Fruit fly (Drosophila melanogaster): ENCODE measurements around the gene Oseg5.

Oseg5 gene

DNA sequence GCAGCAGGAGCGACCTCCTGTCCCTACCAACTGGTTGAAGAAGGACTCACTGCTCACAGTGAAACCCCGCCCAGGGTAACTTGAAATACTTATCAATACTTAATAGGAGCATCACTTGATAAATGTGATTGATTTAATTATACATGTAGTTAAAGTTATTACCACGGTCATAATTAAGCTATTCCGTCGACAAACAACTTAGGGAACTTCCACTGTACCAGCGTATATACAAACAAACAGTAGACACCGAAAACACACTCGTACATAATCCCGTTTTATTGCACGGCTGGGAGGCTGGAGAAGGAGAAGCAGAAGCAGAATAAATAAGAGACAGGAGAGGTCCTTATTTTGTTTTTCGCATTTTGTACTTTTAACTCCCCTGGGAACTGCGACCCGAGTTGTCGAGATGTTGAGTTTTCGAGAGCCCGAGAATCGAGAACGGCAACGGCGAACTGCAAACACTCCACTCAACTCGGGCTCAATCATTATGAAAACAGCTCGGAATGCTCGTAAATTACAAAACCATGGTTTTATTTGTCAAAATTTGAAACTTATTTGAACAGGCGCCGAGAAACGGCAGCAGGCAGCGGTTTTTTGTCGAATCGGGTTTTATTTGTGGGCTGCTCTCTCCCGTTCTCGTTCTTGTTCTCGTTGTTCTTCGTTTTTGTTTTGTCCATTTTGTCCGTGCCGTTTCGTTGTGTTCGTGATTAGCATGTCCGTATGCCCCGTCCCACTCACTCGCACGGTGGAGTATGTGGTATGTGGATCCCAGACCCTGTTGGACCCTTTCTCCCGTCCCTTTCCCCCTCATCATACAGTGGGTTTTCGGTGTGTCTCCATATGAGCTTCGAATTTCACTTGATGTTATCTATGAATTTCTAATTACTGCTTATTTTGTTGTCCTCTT lies 35.4 kb downstream of the Oseg5 start (continued):
- TF ChIP-seq Pdp1 (GFP tag; optimal IDR thresholded peaks at IDR 0.05) (peak; percentile 72 to 83), CG10543 (GFP tag; optimal IDR thresholded peaks at IDR 0.05) (peak; percentile 69), ERR (GFP tag; optimal IDR thresholded peaks at IDR 0.05) (peak; percentile 84), CG5245 (GFP tag; optimal IDR thresholded peaks at IDR 0.05) (peak; percentile 58), CG17328 (GFP tag; IDR thresholded peaks at IDR 0.05) (peak; percentile 47), pita (GFP tag; optimal IDR thresholded peaks at IDR 0.05) (no peak), CG7928 (GFP tag; optimal IDR thresholded peaks at IDR 0.05) (peak; percentile 47), esg (GFP tag; conservative IDR thresholded peaks at IDR 0.05) (peak; percentile 73), mam (GFP tag; optimal IDR thresholded peaks at IDR 0.05) (peak; percentile 89), CG4360 (GFP tag; IDR thresholded peaks at IDR 0.05) (peak; percentile 51; the same call in 1 of the 2 replicates), CG17186 (GFP tag; optimal IDR thresholded peaks at IDR 0.05) (no peak), peb (GFP tag; IDR thresholded peaks at IDR 0.05) (0 out of 2 replicates have a peak, but pooled peaks have one; percentile 18), ap (GFP tag; IDR thresholded peaks at IDR 0.05) (0 out of 2 replicates have a peak, but pooled peaks have one; percentile 22), BtbVII (GFP tag; optimal IDR thresholded peaks at IDR 0.05) (peak; percentile 85), Rfx (GFP tag; IDR thresholded peaks at IDR 0.05) (peak; percentile 87), bsh (GFP tag; optimal IDR thresholded peaks at IDR 0.05) (peak; percentile 63 to 72), ewg (GFP tag; optimal IDR thresholded peaks at IDR 0.05) (peak; percentile 26), CG31224 (GFP tag; IDR thresholded peaks at IDR 0.05) (peak; percentile 97), CG33557 (GFP tag; optimal IDR thresholded peaks at IDR 0.05) (no peak), sug (tag; optimal IDR thresholded peaks at IDR 0.05) (peak; percentile 71), CG2712 (tag; optimal IDR thresholded peaks at IDR 0.05) (peak; percentile 77), prd (optimal IDR thresholded peaks at IDR 0.05) (no peak), prd (GFP tag; IDR thresholded peaks at IDR 0.05) (peak; percentile 80), jumu (GFP tag; optimal IDR thresholded peaks at IDR 0.05) (peak; percentile 83), vnd (GFP tag; IDR thresholded peaks at IDR 0.05; ENCODE audit: partially characterized antibody) (no peak), Opbp (GFP tag; IDR thresholded peaks at IDR 0.05; ENCODE audit: partially characterized antibody) (no peak), H15 (GFP tag; IDR thresholded peaks at IDR 0.05) (peak; percentile 63; the same call in 2 of the 3 replicates), da (GFP tag; optimal IDR thresholded peaks at IDR 0.05) (peak; percentile 43), corto (GFP tag; optimal IDR thresholded peaks at IDR 0.05) (peak; percentile 91), CG8089 (GFP tag; optimal IDR thresholded peaks at IDR 0.05) (peak; percentile 37), CG7357 (GFP tag; IDR thresholded peaks at IDR 0.05) (peak; percentile 71; the same call in 2 of the 3 replicates), C15 (GFP tag; IDR thresholded peaks at IDR 0.05) (0 out of 3 replicates have a peak, but pooled peaks have one; percentile 26), CG3838 (GFP tag; optimal IDR thresholded peaks at IDR 0.05) (no peak), CG2875 (GFP tag; optimal IDR thresholded peaks at IDR 0.05) (no peak), CG31441 (GFP tag; IDR thresholded peaks at IDR 0.05) (peak; percentile 66; the same call in 1 of the 2 replicates), Ssrp (tag; optimal IDR thresholded peaks at IDR 0.05) (peak; percentile 57), row (GFP tag; IDR thresholded peaks at IDR 0.05) (peak; percentile 84), CrebB (tag; optimal IDR thresholded peaks at IDR 0.05) (peak; percentile 77), fru (optimal IDR thresholded peaks at IDR 0.05) (no peak), HLH54F (GFP tag; optimal IDR thresholded peaks at IDR 0.05) (peak; percentile 80), eve (GFP tag; optimal IDR thresholded peaks at IDR 0.05) (peak in 1 of 2 experiments; percentile 8), CG18619 (GFP tag; optimal IDR thresholded peaks at IDR 0.05) (peak; percentile 66), CG8290 (GFP tag; optimal IDR thresholded peaks at IDR 0.05) (no peak), CG8290 (tag; optimal IDR thresholded peaks at IDR 0.05) (peak in 1 of 2 experiments; percentile 96), Ptx1 (GFP tag; IDR thresholded peaks at IDR 0.05) (peak; percentile 73), mld (GFP tag; IDR thresholded peaks at IDR 0.05; ENCODE audit: partially characterized antibody) (no peak), CG7963 (GFP tag; IDR thresholded peaks at IDR 0.05; ENCODE audit: partially characterized antibody) (no peak), nau (GFP tag; optimal IDR thresholded peaks at IDR 0.05) (peak; percentile 38), Ravus (GFP tag; IDR thresholded peaks at IDR 0.05) (no peak)

Measured in whole organism, embryonic.